Worm (Caenorhabditis elegans) whole organism, L4/young adult: ENCODE results near the gene vab-23.
A peak's percentile ranks its signal among the peaks of the same experiment; 100 is the strongest.

ENCODE experiments used
- W03F9.2 ChIP-seq: fragments of 150-350 bp; optimal IDR thresholded peaks from 2 replicates; lab custom pipeline; 2014; ENCODE audit warnings: missing biosample characterization, missing genetic modification characterization
- dao-5 ChIP-seq: sonication (generic microtip); optimal IDR thresholded peaks from 2 replicates; lab custom pipeline; 2016; ENCODE audit warnings: missing genotype, missing genetic modification characterization, moderate library complexity, missing compliant biosample characterization
- him-1 ChIP-seq: sonication (generic microtip); optimal IDR thresholded peaks from 2 replicates; lab custom pipeline; 2016; ENCODE audit warnings: missing genotype, missing genetic modification reagents, missing genetic modification characterization, missing compliant biosample characterization

vab-23 gene

DNA sequence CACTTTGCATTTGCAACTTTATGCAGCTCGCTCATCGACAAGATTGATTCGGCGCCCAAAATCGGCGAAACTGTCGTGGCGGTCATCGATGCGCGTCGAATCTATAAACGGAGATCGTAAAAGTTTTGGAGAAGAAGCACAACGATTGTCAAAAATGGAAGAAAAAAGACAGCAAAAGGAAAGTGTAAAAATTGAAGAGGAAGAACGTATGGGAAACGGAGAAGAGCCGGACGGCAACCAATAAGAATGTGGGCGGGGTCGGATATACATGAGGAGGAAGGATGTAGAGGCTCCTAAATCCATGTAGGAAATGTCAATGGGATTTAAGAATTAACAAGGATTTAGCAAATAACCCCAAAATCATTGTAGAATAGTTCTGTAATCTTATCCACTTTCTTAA, at the start of gene vab-23:
Gene vab-23, minus strand, starts transcription at position 101 of the 400 bp plus-strand sequence.
- TF ChIP-seq dao-5 (tag; lab: Kevin White, UChicago) (no peak), W03F9.2 (tag; lab: Kevin White, UChicago) (no peak), him-1 (tag; lab: Kevin White, UChicago) (no peak)

ce11 chrII:11948459-11948858, 47.4 kb upstream of the vab-23 start, which contains the start of gene W03C9.8:
TSS of gene W03C9.8 (plus strand) at chrII:11948759.
- no peak for TF ChIP-seq dao-5 (tag; lab: Kevin White, UChicago)
- TF ChIP-seq him-1 (tag; lab: Kevin White, UChicago) = no peak
- no peak for TF ChIP-seq W03F9.2 (tag; lab: Kevin White, UChicago)

ce11 chrII:11936393-11936792, 35.4 kb upstream of the vab-23 start:
- TF ChIP-seq W03F9.2 (tag; lab: Kevin White, UChicago) = no peak
- no peak for TF ChIP-seq dao-5 (tag; lab: Kevin White, UChicago)
- no peak for TF ChIP-seq him-1 (tag; lab: Kevin White, UChicago)

DNA sequence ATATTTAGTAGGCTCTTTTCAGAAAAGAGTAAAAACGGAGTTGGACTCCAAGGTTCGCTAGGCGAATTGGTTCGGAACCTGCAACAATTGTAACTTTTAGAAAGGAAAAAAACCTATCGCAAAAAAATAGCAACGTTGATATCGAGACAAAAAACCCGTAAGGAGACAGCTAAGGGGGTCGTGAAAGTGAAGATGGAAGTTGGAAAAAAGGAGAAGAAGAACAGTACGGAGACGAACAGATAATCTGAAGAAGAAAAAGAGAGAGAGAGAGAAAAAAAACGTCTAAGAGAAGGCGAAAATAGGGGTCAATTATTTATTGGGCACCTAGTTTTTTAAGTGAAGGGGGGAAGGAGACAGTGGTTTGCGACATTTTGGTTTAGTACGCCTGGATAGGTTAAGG, 34.3 kb upstream of the vab-23 start, which contains the start of gene lin-29:
Gene lin-29, minus strand, starts transcription at position 78 of the 400 bp plus-strand sequence.
- TF ChIP-seq dao-5 (tag; lab: Kevin White, UChicago) = no peak
- TF ChIP-seq him-1 (tag; lab: Kevin White, UChicago) = no peak
- TF ChIP-seq W03F9.2 (tag; lab: Kevin White, UChicago) = no peak

- TF ChIP-seq him-1 (tag; lab: Kevin White, UChicago) (no peak), W03F9.2 (tag; lab: Kevin White, UChicago) (no peak), dao-5 (tag; lab: Kevin White, UChicago) (no peak)
These were observed 29.1 kb upstream of the vab-23 start for ce11 chrII:11930132-11930531.

- TF ChIP-seq him-1 (tag; lab: Kevin White, UChicago) (no peak), W03F9.2 (tag; lab: Kevin White, UChicago) (no peak), dao-5 (tag; lab: Kevin White, UChicago) (no peak)
These were observed 27.7 kb upstream of the vab-23 start for ce11 chrII:11928752-11929151.

- TF ChIP-seq dao-5 (tag; lab: Kevin White, UChicago) (no peak), him-1 (tag; lab: Kevin White, UChicago) (no peak), W03F9.2 (tag; lab: Kevin White, UChicago) (no peak)
These were observed 25.5 kb upstream of the vab-23 start for ce11 chrII:11926501-11926900.

DNA sequence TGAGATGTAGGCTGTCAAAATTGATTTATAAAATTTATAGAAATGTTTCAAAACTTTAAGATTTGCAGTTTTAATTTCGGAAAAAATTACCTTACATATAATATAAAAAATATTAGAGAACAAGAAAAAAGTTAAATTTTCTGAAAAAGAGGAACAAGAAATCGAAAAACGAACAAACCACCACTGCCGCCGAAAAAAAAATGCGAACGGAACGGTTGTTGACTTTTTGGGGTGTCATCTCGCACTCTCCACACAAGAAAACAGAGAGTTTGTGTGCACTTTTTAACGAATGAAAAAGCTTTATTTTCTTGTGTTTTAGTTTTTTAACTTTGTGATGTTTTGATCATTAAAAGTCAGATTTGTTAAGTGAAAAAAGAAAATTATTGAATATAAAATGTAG, 24.2 kb upstream of the vab-23 start:
- TF ChIP-seq dao-5 (tag; lab: Kevin White, UChicago) (no peak), him-1 (tag; lab: Kevin White, UChicago) (no peak), W03F9.2 (tag; lab: Kevin White, UChicago) (no peak)

DNA sequence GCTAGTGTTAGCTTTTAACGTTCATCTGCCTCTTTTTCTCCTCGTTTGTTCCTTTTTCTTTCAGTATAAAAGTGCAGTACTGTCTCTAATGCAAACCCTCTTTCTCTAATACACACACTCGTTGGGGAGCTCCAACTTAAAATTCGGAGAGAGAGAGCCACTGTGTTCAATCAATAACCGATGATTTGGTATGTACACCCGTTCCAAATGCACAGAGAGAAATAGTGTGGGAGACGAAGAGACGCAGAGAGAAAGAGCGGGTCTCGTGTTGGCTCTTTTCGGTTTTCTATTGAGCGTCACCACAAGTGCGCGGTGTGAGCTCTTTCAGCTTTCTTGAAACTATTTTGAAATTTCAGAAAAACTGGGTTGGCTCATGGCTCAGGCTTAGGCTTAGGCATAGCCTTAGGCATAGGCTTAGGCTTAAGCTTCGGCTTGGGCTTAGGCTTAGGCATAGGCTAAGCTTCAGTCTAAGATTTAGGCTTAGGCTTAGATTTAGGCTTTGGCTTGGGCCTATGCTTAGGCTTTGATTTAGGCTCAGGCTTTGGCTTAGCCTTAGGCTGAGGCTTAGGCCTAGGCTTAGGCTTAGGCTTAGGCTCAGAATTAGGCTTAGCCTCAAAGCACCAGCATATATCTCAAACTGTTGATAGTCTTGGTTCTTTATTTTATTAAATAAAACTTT, 22.7 kb upstream of the vab-23 start:
- TF ChIP-seq W03F9.2 (tag; lab: Kevin White, UChicago) = no peak
- TF ChIP-seq him-1 (tag; lab: Kevin White, UChicago) = no peak
- TF ChIP-seq dao-5 (tag; lab: Kevin White, UChicago) = no peak

DNA sequence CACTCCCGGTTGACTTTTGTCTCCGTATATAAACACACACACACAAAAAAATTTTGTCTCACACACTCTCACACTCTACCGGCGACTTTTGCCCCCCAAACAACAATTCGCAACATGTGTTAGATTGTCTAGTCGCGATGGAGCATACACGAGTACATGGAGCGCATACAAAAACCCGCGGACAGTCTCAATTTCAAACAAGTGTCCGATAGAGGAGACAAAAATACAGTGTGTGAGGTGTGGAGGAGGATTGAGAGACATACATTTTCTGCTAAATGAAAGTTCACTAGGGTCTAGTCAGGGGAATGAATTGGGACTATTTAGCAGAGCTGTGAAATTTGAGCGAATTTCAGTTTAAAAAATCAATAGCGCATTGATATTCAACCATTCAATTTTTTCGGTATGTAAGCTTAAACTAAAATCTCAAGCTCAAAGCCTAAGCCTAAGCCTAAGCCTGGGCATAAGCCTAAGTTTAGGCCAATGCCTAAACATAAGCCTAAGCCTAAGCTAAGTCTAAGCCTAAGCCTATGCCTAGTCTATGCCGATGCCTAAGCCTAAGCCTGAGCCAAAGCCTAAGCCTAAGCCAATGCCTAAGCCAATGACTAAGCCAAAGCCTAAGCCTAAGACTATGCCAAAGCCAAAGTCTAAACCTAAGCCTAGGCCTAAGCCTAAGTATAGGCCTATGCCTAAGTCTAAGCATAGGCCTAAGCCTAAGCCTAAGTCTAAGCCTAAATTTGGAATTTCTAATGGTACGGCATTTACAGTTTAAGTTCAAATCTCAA, 21.9 kb upstream of the vab-23 start:
- no peak for TF ChIP-seq dao-5 (tag; lab: Kevin White, UChicago)
- no peak for TF ChIP-seq him-1 (tag; lab: Kevin White, UChicago)
- TF ChIP-seq W03F9.2 (tag; lab: Kevin White, UChicago) = no peak

- TF ChIP-seq dao-5 (tag; lab: Kevin White, UChicago) = peak; percentile 36
- TF ChIP-seq W03F9.2 (tag; lab: Kevin White, UChicago) = no peak
- TF ChIP-seq him-1 (tag; lab: Kevin White, UChicago) = no peak
These were observed 16.5 kb upstream of the vab-23 start for ce11 chrII:11917530-11917952.

- no peak for TF ChIP-seq dao-5 (tag; lab: Kevin White, UChicago)
- TF ChIP-seq W03F9.2 (tag; lab: Kevin White, UChicago) = no peak
- TF ChIP-seq him-1 (tag; lab: Kevin White, UChicago) = no peak
These were observed 15.9 kb upstream of the vab-23 start for ce11 chrII:11916945-11917344.

ce11 chrII:11916555-11916941, 15.5 kb upstream of the vab-23 start:
- no peak for TF ChIP-seq W03F9.2 (tag; lab: Kevin White, UChicago)
- no peak for TF ChIP-seq him-1 (tag; lab: Kevin White, UChicago)
- no peak for TF ChIP-seq dao-5 (tag; lab: Kevin White, UChicago)
